Fruit fly (Drosophila melanogaster): ENCODE results near the gene Polr3I.

DNA sequence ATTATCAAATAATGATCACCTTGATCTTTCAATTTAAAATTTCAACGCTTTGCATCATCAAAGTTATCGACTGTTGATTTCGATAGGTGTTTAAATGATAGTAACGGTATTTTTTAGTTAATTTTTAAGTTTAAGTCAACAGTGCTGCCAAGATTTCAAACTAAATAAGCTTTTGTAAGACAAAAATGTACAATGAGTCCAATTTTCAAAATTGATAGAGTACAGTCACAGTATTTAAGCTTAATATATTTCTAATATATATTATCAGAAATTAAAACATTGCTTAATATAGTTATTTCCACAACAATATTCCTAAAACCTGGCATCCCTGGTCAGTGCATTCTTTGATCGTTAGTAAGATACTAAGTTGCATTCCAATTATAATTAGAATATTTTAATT, 3.4 kb upstream of the Polr3I start, which contains the start of gene CG4872:
- TF ChIP-seq CG11617 (GFP tag; optimal IDR thresholded peaks at IDR 0.05), result peak; percentile 15
- no peak for TF ChIP-seq ovo (GFP tag; optimal IDR thresholded peaks at IDR 0.05)
- TF ChIP-seq cic (GFP tag; optimal IDR thresholded peaks at IDR 0.05), result no peak
- TF ChIP-seq CG1620 (GFP tag; optimal IDR thresholded peaks at IDR 0.05), result no peak
- no peak for TF ChIP-seq Clk (GFP tag; optimal IDR thresholded peaks at IDR 0.05)
- TF ChIP-seq CG7045 (GFP tag; optimal IDR thresholded peaks at IDR 0.05), result no peak
- TF ChIP-seq Hr96 (GFP tag; optimal IDR thresholded peaks at IDR 0.05), result no peak
- peak; percentile 73 for TF ChIP-seq CG14711 (tag; optimal IDR thresholded peaks at IDR 0.05)
